Worm (Caenorhabditis elegans): ENCODE results near the gene acbp-4.

DNA sequence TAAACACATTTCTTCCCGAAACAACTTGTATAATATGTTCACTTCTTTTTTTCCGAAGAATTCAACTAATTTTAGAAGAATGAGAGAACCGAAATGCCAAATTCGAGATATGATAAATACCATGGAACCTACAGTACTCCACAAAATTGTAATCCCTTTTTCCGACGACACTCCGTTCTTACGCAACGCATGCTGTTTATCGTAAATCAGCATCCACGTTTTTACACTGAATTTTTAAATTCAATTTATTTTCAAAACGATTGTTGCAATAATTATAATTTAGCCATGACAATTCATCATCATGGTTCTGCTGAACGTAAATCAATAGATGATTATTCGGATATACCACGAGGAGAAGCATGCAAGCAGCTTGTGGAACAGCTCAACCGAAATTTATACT, 27.7 kb downstream of the acbp-4 start, which contains the start of gene B0361.3:
- no peak for TF ChIP-seq unc-62 (GFP tag; optimal IDR thresholded peaks at IDR 0.05)
- TF ChIP-seq lin-39 (tag; optimal IDR thresholded peaks at IDR 0.05) = no peak
- TF ChIP-seq alr-1 (tag; optimal IDR thresholded peaks at IDR 0.05) = no peak
- TF ChIP-seq egl-27 (tag; optimal IDR thresholded peaks at IDR 0.05) = no peak
- TF ChIP-seq nhr-12 (tag; optimal IDR thresholded peaks at IDR 0.05) = no peak
- no peak for TF ChIP-seq C34F6.9 (tag; optimal IDR thresholded peaks at IDR 0.05)
- no peak for TF ChIP-seq nhr-129 (tag; optimal IDR thresholded peaks at IDR 0.05)
- TF ChIP-seq elt-1 (tag; optimal IDR thresholded peaks at IDR 0.05) = no peak

Measured in whole organism, L2 larva.